Fruit fly (Drosophila melanogaster) Kc167 (cell line): Measurements from ENCODE around the gene CG13670.

Source experiments
- Sin3A ChIP-seq: fragments of >200 bp; optimal IDR thresholded peaks from 2 replicates; lab custom pipeline; 2018; ENCODE audit warnings: missing external identifiers
- h ChIP-seq: fragments of >200 bp; optimal IDR thresholded peaks from 3 replicates; lab custom pipeline; 2018; ENCODE audit warnings: missing external identifiers
- ttk ChIP-seq: sonication (Bioruptor generic); optimal IDR thresholded peaks from 2 replicates; lab custom pipeline; 2017; ENCODE audit warnings: missing external identifiers

DNA sequence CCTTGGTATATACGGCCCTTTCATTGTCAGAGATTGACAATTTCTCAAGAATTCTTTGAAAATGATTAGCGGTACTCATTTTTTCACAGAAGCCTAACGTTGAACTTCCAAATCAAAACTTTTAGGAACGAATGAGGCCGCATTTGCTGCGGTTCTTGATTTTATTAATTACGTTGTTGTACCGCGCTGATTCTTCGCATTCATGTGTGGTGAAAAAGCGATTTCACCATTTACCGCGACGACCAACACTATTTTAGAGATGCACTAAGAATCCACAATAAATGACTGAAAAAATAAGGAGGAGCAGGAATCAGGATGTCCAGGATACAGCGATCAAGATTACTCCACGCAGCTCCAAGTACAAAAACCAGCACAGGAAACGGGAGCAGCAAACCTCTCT is 16.7 kb upstream of the CG13670 start, which contains the start of the genes CG7194 and Sbp2:
- TF ChIP-seq ttk (lab: Kevin White, UChicago) (no peak), h (lab: Kevin White, UChicago) (no peak), Sin3A (lab: Kevin White, UChicago) (no peak)
